Worm (Caenorhabditis elegans) whole organism, L1 larva: ENCODE data around the gene F58H1.2.

Experiments used
- ama-1 ChIP-seq: fragments of 150-350 bp; optimal IDR thresholded peaks from 2 replicates; lab custom pipeline; 2014
- dpl-1 ChIP-seq, 3 experiments: fragments of 150-350 bp in 2 of 3; sonication (generic microtip) in 1 of 3; optimal IDR thresholded peaks; 2 replicates each; lab custom pipeline; 2014 to 2017; ENCODE audit warnings: missing biosample characterization in 3 of 3, missing genetic modification characterization in 3 of 3, missing genetic modification reagents in 3 of 3
- elt-3 ChIP-seq, 6 experiments: fragments of 150-350 bp in 1 of 6; sonication (generic microtip); optimal IDR thresholded peaks; 2 replicates each; lab custom pipeline; 2017 to 2018; ENCODE audit warnings: missing biosample characterization in 6 of 6, missing genetic modification characterization in 6 of 6, inconsistent platforms in 1 of 6
- ets-5 ChIP-seq: fragments of 200-800 bp; sonication (Bioruptor generic); IDR thresholded peaks from 2 replicates; pipeline ENCODE4 v1.3.6; 2022; ENCODE audit warnings: missing genetic modification characterization, missing compliant biosample characterization
- mdl-1 ChIP-seq, 2 experiments: fragments of 150-350 bp; optimal IDR thresholded peaks; 2 replicates each; lab custom pipeline; 2014 to 2017; ENCODE audit warnings: missing biosample characterization in 2 of 2, missing genetic modification characterization in 2 of 2, inconsistent platforms in 1 of 2
- nhr-11 ChIP-seq: fragments of 150-350 bp; optimal IDR thresholded peaks from 2 replicates; lab custom pipeline; 2014; ENCODE audit warnings: missing biosample characterization, missing genetic modification characterization
- nhr-28 ChIP-seq: fragments of 150-350 bp; optimal IDR thresholded peaks from 2 replicates; lab custom pipeline; 2014; ENCODE audit warnings: missing biosample characterization, missing genetic modification characterization
- sup-37 ChIP-seq: fragments of 200-800 bp; sonication (Bioruptor generic); optimal IDR thresholded peaks from 2 replicates; lab custom pipeline; 2018; ENCODE audit warnings: mild to moderate bottlenecking, missing genetic modification characterization, missing compliant biosample characterization
- unc-62 ChIP-seq: fragments of 150-350 bp; optimal IDR thresholded peaks from 2 replicates; lab custom pipeline; 2014; ENCODE audit warnings: missing biosample characterization, missing genetic modification reagents, missing genetic modification characterization
- unc-98 ChIP-seq: fragments of 200-800 bp; sonication (Bioruptor generic); IDR thresholded peaks from 2 replicates; pipeline ENCODE4 v1.3.6; 2022; ENCODE audit warnings: missing genetic modification characterization, missing compliant biosample characterization

DNA sequence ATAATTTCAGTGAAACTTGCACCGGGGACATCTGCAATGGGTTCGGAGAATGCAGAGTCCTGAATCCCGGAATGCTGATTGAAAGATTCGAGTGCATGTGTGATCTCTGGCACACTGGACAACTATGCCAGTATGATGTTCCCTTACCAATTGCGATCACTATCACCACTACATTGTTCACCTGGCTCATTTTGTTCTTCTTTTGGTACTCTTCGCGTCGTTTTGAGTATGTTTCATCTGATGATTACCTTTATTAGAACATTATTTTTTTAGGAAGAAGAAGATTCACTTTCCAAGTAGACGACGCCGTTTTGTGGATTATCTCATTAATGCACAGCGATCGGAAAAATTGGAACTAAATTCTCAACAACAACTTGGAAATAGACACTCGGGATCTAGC, 14.8 kb downstream of the F58H1.2 start:
- no peak for TF ChIP-seq nhr-28 (tag; lab: Kevin White, UChicago)
- no peak for TF ChIP-seq ama-1
- no peak for TF ChIP-seq unc-62
- no peak for TF ChIP-seq nhr-11 (tag; lab: Kevin White, UChicago)
- TF ChIP-seq mdl-1 (tag; optimal IDR thresholded peaks at IDR 0.05; lab: Kevin White, UChicago): no peak
- no peak for TF ChIP-seq sup-37 (GFP tag; lab: Kevin White, UChicago)
- TF ChIP-seq dpl-1 (GFP tag; optimal IDR thresholded peaks at IDR 0.05; lab: Kevin White, UChicago): no peak
- no peak for TF ChIP-seq unc-98
- no peak for TF ChIP-seq ets-5
- TF ChIP-seq elt-3 (tag; optimal IDR thresholded peaks at IDR 0.05; lab: Kevin White, UChicago): no peak
